Worm (Caenorhabditis elegans): ENCODE results near the gene txt-4.

txt-4 gene

ce11 chrIV:1510241-1510640 lies at the start of gene txt-4:
TSS of gene txt-4 (plus strand) at chrIV:1510564.
- TF ChIP-seq W03F9.2 (tag; optimal IDR thresholded peaks at IDR 0.05) (no peak), dao-5 (tag; optimal IDR thresholded peaks at IDR 0.05) (no peak), him-1 (tag; optimal IDR thresholded peaks at IDR 0.05) (no peak)

ce11 chrIV:1460686-1461085 lies 49.7 kb upstream of the txt-4 start, which contains the start of gene col-106:
TSS of gene col-106 (minus strand) at chrIV:1460786.
- TF ChIP-seq him-1 (tag; optimal IDR thresholded peaks at IDR 0.05) (no peak), W03F9.2 (tag; optimal IDR thresholded peaks at IDR 0.05) (no peak), dao-5 (tag; optimal IDR thresholded peaks at IDR 0.05) (no peak)

- TF ChIP-seq him-1 (tag; optimal IDR thresholded peaks at IDR 0.05) (no peak), dao-5 (tag; optimal IDR thresholded peaks at IDR 0.05) (no peak), W03F9.2 (tag; optimal IDR thresholded peaks at IDR 0.05) (no peak)
Measured at ce11 chrIV:1461463-1461862, 48.9 kb upstream of the txt-4 start.

ce11 chrIV:1465462-1465861 lies 44.9 kb upstream of the txt-4 start:
- TF ChIP-seq him-1 (tag; optimal IDR thresholded peaks at IDR 0.05) (no peak), dao-5 (tag; optimal IDR thresholded peaks at IDR 0.05) (no peak), W03F9.2 (tag; optimal IDR thresholded peaks at IDR 0.05) (no peak)

ce11 chrIV:1469093-1469492 lies 41.3 kb upstream of the txt-4 start:
- no peak for TF ChIP-seq him-1 (tag; optimal IDR thresholded peaks at IDR 0.05)
- no peak for TF ChIP-seq W03F9.2 (tag; optimal IDR thresholded peaks at IDR 0.05)
- TF ChIP-seq dao-5 (tag; optimal IDR thresholded peaks at IDR 0.05), result no peak

- TF ChIP-seq W03F9.2 (tag; optimal IDR thresholded peaks at IDR 0.05) (no peak), him-1 (tag; optimal IDR thresholded peaks at IDR 0.05) (no peak), dao-5 (tag; optimal IDR thresholded peaks at IDR 0.05) (no peak)
Measured at ce11 chrIV:1470364-1470763, 40.0 kb upstream of the txt-4 start.

ce11 chrIV:1472145-1472544 lies 38.2 kb upstream of the txt-4 start:
- no peak for TF ChIP-seq W03F9.2 (tag; optimal IDR thresholded peaks at IDR 0.05)

- no peak for TF ChIP-seq W03F9.2 (tag; optimal IDR thresholded peaks at IDR 0.05)
- no peak for TF ChIP-seq him-1 (tag; optimal IDR thresholded peaks at IDR 0.05)
- TF ChIP-seq dao-5 (tag; optimal IDR thresholded peaks at IDR 0.05), result no peak
Measured at ce11 chrIV:1475009-1475408, 35.4 kb upstream of the txt-4 start, which contains the start of gene Y77E11A.12. TSS of gene Y77E11A.12 (minus strand) at chrIV:1475109.

ce11 chrIV:1478649-1479048 lies 31.7 kb upstream of the txt-4 start:
- TF ChIP-seq him-1 (tag; optimal IDR thresholded peaks at IDR 0.05) (no peak), W03F9.2 (tag; optimal IDR thresholded peaks at IDR 0.05) (no peak), dao-5 (tag; optimal IDR thresholded peaks at IDR 0.05) (no peak)

- no peak for TF ChIP-seq dao-5 (tag; optimal IDR thresholded peaks at IDR 0.05)
- no peak for TF ChIP-seq him-1 (tag; optimal IDR thresholded peaks at IDR 0.05)
- TF ChIP-seq W03F9.2 (tag; optimal IDR thresholded peaks at IDR 0.05), result no peak
Measured at ce11 chrIV:1484968-1485474, 25.3 kb upstream of the txt-4 start, which contains the start of gene Y77E11A.16. TSS of gene Y77E11A.16 (plus strand) at chrIV:1485424.

ce11 chrIV:1496017-1496678 lies 14.2 kb upstream of the txt-4 start, which contains the start of gene npp-20:
TSS of gene npp-20 (minus strand) at chrIV:1496022.
- TF ChIP-seq W03F9.2 (tag; optimal IDR thresholded peaks at IDR 0.05) (no peak), dao-5 (tag; optimal IDR thresholded peaks at IDR 0.05) (no peak), him-1 (tag; optimal IDR thresholded peaks at IDR 0.05) (no peak)

ce11 chrIV:1496679-1497033 lies 13.7 kb upstream of the txt-4 start:
- TF ChIP-seq dao-5 (tag; optimal IDR thresholded peaks at IDR 0.05), result no peak
- TF ChIP-seq W03F9.2 (tag; optimal IDR thresholded peaks at IDR 0.05), result no peak
- TF ChIP-seq him-1 (tag; optimal IDR thresholded peaks at IDR 0.05), result no peak

ce11 chrIV:1497448-1497847 lies 12.9 kb upstream of the txt-4 start, which contains the start of gene hxk-3:
TSS of gene hxk-3 (plus strand) at chrIV:1497626.
- TF ChIP-seq him-1 (tag; optimal IDR thresholded peaks at IDR 0.05) (no peak), W03F9.2 (tag; optimal IDR thresholded peaks at IDR 0.05) (no peak), dao-5 (tag; optimal IDR thresholded peaks at IDR 0.05) (no peak)

- TF ChIP-seq him-1 (tag; optimal IDR thresholded peaks at IDR 0.05) (no peak), dao-5 (tag; optimal IDR thresholded peaks at IDR 0.05) (no peak), W03F9.2 (tag; optimal IDR thresholded peaks at IDR 0.05) (no peak)
Measured at ce11 chrIV:1512944-1513343, 2.6 kb downstream of the txt-4 start.

ce11 chrIV:1514415-1514814 lies 4.1 kb downstream of the txt-4 start:
- TF ChIP-seq W03F9.2 (tag; optimal IDR thresholded peaks at IDR 0.05) (no peak), him-1 (tag; optimal IDR thresholded peaks at IDR 0.05) (no peak)
